Fruit fly (Drosophila melanogaster) whole organism, embryonic: ENCODE measurements around the gene Helz.

Experiments used
- CG10979 ChIP-seq: fragments of 200-800 bp; sonication (Bioruptor generic); optimal IDR thresholded peaks from 2 replicates; lab custom pipeline; 2018; ENCODE audit warnings: missing biosample characterization, mild to moderate bottlenecking, missing genetic modification characterization, moderate library complexity
- CG12104 ChIP-seq: fragments of 200-800 bp; sonication (Bioruptor generic); optimal IDR thresholded peaks from 3 replicates; lab custom pipeline; 2016; ENCODE audit warnings: missing biosample characterization, missing genetic modification characterization
- CG12744 ChIP-seq: fragments of 200-800 bp; sonication (Bioruptor generic); optimal IDR thresholded peaks from 2 replicates; lab custom pipeline; 2016; ENCODE audit warnings: missing biosample characterization, missing genetic modification characterization
- CG13424 ChIP-seq: fragments of 200-800 bp; sonication (Bioruptor generic); optimal IDR thresholded peaks from 2 replicates; lab custom pipeline; 2019; ENCODE audit warnings: missing biosample characterization, mild to moderate bottlenecking, missing genetic modification characterization, moderate library complexity
- CG14965 ChIP-seq: fragments of 200-800 bp; sonication (Bioruptor generic); optimal IDR thresholded peaks from 2 replicates; lab custom pipeline; 2016; ENCODE audit warnings: missing biosample characterization, missing genetic modification characterization, borderline replicate concordance
- CG15011 ChIP-seq: fragments of 200-800 bp; sonication (Bioruptor generic); optimal IDR thresholded peaks from 3 replicates; lab custom pipeline; 2018; ENCODE audit warnings: missing biosample characterization, mild to moderate bottlenecking, missing genetic modification characterization
- CG15479 ChIP-seq: fragments of 200-800 bp; sonication (Bioruptor generic); optimal IDR thresholded peaks from 3 replicates; lab custom pipeline; 2019; ENCODE audit warnings: missing biosample characterization, mild to moderate bottlenecking, missing genetic modification characterization, moderate library complexity
- CG15514 ChIP-seq: fragments of 200-800 bp; sonication (Bioruptor generic); optimal IDR thresholded peaks from 3 replicates; lab custom pipeline; 2017; ENCODE audit warnings: missing biosample characterization, missing genetic modification characterization, mild to moderate bottlenecking, moderate library complexity, missing genetic modification reagents
- CG17385 ChIP-seq: fragments of 200-800 bp; sonication (Bioruptor generic); optimal IDR thresholded peaks from 3 replicates; lab custom pipeline; 2018; ENCODE audit warnings: missing biosample characterization, mild to moderate bottlenecking, missing genetic modification characterization
- CG1832 ChIP-seq: fragments of 200-800 bp; sonication (Bioruptor generic); optimal IDR thresholded peaks from 2 replicates; lab custom pipeline; 2017; ENCODE audit warnings: missing biosample characterization, mild to moderate bottlenecking, missing genetic modification characterization, inconsistent platforms
- CG2116 ChIP-seq: fragments of 200-800 bp; sonication (Bioruptor generic); optimal IDR thresholded peaks from 3 replicates; lab custom pipeline; 2018; ENCODE audit warnings: missing biosample characterization, mild to moderate bottlenecking, missing genetic modification characterization
- CG3065 ChIP-seq: fragments of 200-800 bp; sonication (Bioruptor generic); optimal IDR thresholded peaks from 2 replicates; lab custom pipeline; 2016; ENCODE audit warnings: missing biosample characterization, missing genetic modification characterization
- CG33557 ChIP-seq: fragments of 200-800 bp; sonication (Bioruptor generic); optimal IDR thresholded peaks from 2 replicates; lab custom pipeline; 2019; ENCODE audit warnings: missing biosample characterization, mild to moderate bottlenecking, missing genetic modification characterization, moderate library complexity
- CG3847 ChIP-seq: fragments of 200-800 bp; sonication (Bioruptor generic); IDR thresholded peaks from 2 replicates; pipeline ENCODE4 v1.3.6; 2022; ENCODE audit warnings: missing biosample characterization, missing genetic modification characterization
- CG4282 ChIP-seq: fragments of 200-800 bp; sonication (Bioruptor generic); optimal IDR thresholded peaks from 2 replicates; lab custom pipeline; 2016; ENCODE audit warnings: missing biosample characterization, missing genetic modification characterization
- CG4360 ChIP-seq: fragments of 200-800 bp; sonication (Bioruptor generic); IDR thresholded peaks from 2 replicates; pipeline ENCODE4 v1.3.6; 2022; ENCODE audit warnings: missing biosample characterization, missing genetic modification characterization
- CG6854 ChIP-seq: fragments of 200-800 bp; sonication (Bioruptor generic); optimal IDR thresholded peaks from 3 replicates; lab custom pipeline; 2017; ENCODE audit warnings: missing biosample characterization, mild to moderate bottlenecking, missing genetic modification characterization
- CG7357 ChIP-seq: fragments of 200-800 bp; sonication (Bioruptor generic); IDR thresholded peaks from 3 replicates; pipeline ENCODE4 v1.3.6; 2022; ENCODE audit warnings: missing biosample characterization, missing genetic modification characterization
- CG9727 ChIP-seq: fragments of 200-800 bp; sonication (Bioruptor generic); optimal IDR thresholded peaks from 3 replicates; lab custom pipeline; 2017; ENCODE audit warnings: missing biosample characterization, mild to moderate bottlenecking, missing genetic modification characterization
- CoRest ChIP-seq: fragments of 200-800 bp; sonication (Bioruptor generic); optimal IDR thresholded peaks from 3 replicates; lab custom pipeline; 2018; ENCODE audit warnings: missing biosample characterization, mild to moderate bottlenecking, missing genetic modification characterization, moderate library complexity
- D19B ChIP-seq: fragments of 200-800 bp; sonication (Bioruptor generic); optimal IDR thresholded peaks from 2 replicates; lab custom pipeline; 2017; ENCODE audit warnings: missing biosample characterization, mild to moderate bottlenecking, missing genetic modification characterization
- Dip3 ChIP-seq: fragments of 200-800 bp; sonication (Bioruptor generic); optimal IDR thresholded peaks from 3 replicates; lab custom pipeline; 2016; ENCODE audit warnings: missing biosample characterization, missing genetic modification characterization
- Ets65A ChIP-seq: fragments of 200-800 bp; sonication (Bioruptor generic); peaks from one replicate; lab custom pipeline; 2016; ENCODE audit warnings: missing biosample characterization, missing genetic modification characterization
- GATAe ChIP-seq: fragments of 200-800 bp; sonication (Bioruptor generic); conservative IDR thresholded peaks from 2 replicates; pipeline ENCODE4 v1.3.6; 2022; ENCODE audit warnings: missing biosample characterization, missing genetic modification characterization
- Gug ChIP-seq: fragments of 200-800 bp; sonication (Bioruptor generic); IDR thresholded peaks from 4 replicates; pipeline ENCODE4 v1.3.6; 2022; ENCODE audit warnings: missing biosample characterization, missing genetic modification characterization
- HLH3B ChIP-seq: fragments of 200-800 bp; sonication (Bioruptor generic); IDR thresholded peaks from 2 replicates; pipeline ENCODE4 v1.3.6; 2022; ENCODE audit warnings: missing biosample characterization, missing genetic modification characterization
- Meics ChIP-seq: fragments of 200-800 bp; sonication (Bioruptor generic); optimal IDR thresholded peaks from 2 replicates; lab custom pipeline; 2017; ENCODE audit warnings: missing biosample characterization, mild to moderate bottlenecking, missing genetic modification characterization
- NC2β ChIP-seq: fragments of 200-800 bp; sonication (Bioruptor generic); optimal IDR thresholded peaks from 2 replicates; lab custom pipeline; 2016; ENCODE audit warnings: missing biosample characterization, missing genetic modification characterization
- Nf-YB ChIP-seq: fragments of 200-800 bp; sonication (Bioruptor generic); optimal IDR thresholded peaks from 3 replicates; lab custom pipeline; 2019; ENCODE audit warnings: missing biosample characterization, mild to moderate bottlenecking, missing genetic modification characterization, moderate library complexity
- Scr ChIP-seq: fragments of 200-800 bp; sonication (Bioruptor generic); IDR thresholded peaks from 2 replicates; pipeline ENCODE4 v1.3.6; 2022; ENCODE audit warnings: missing biosample characterization, missing genetic modification characterization; ENCODE audit not compliant: partially characterized antibody
- Six4 ChIP-seq: fragments of 200-800 bp; sonication (Bioruptor generic); optimal IDR thresholded peaks from 2 replicates; lab custom pipeline; 2016; ENCODE audit warnings: missing biosample characterization, missing genetic modification characterization
- Usf ChIP-seq: fragments of 200-800 bp; sonication (Bioruptor generic); optimal IDR thresholded peaks from 2 replicates; lab custom pipeline; 2017; ENCODE audit warnings: missing genotype, missing biosample characterization, missing genetic modification characterization
- Xbp1 ChIP-seq: fragments of 200-800 bp; sonication (Bioruptor generic); optimal IDR thresholded peaks from 3 replicates; lab custom pipeline; 2016; ENCODE audit warnings: missing biosample characterization, mild to moderate bottlenecking, missing genetic modification characterization
- Xrp1 ChIP-seq: fragments of 200-800 bp; sonication (Bioruptor generic); IDR thresholded peaks from 2 replicates; pipeline ENCODE4 v1.3.6; 2022; ENCODE audit warnings: missing biosample characterization, missing genetic modification characterization
- YL-1 ChIP-seq: fragments of 200-800 bp; sonication (Bioruptor generic); optimal IDR thresholded peaks from 3 replicates; lab custom pipeline; 2017; ENCODE audit warnings: missing biosample characterization, mild to moderate bottlenecking, missing genetic modification characterization
- abd-A ChIP-seq: fragments of 200-800 bp; sonication (Bioruptor generic); optimal IDR thresholded peaks from 3 replicates; lab custom pipeline; 2019; ENCODE audit warnings: missing biosample characterization, mild to moderate bottlenecking, missing genetic modification characterization, moderate library complexity
- ara ChIP-seq: fragments of 200-800 bp; sonication (Bioruptor generic); IDR thresholded peaks from 2 replicates; pipeline ENCODE4 v1.3.6; 2022; ENCODE audit warnings: missing biosample characterization, missing genetic modification characterization
- en ChIP-seq: fragments of 200-800 bp; sonication (Bioruptor generic); optimal IDR thresholded peaks from 2 replicates; lab custom pipeline; 2016; ENCODE audit warnings: missing biosample characterization, missing genetic modification characterization
- gsb ChIP-seq: fragments of 200-800 bp; sonication (Bioruptor generic); IDR thresholded peaks from 2 replicates; pipeline ENCODE4 v1.3.6; 2022; ENCODE audit warnings: missing biosample characterization, missing genetic modification characterization
- pfk ChIP-seq: fragments of 200-800 bp; sonication (Bioruptor generic); optimal IDR thresholded peaks from 2 replicates; lab custom pipeline; 2018; ENCODE audit warnings: missing biosample characterization, mild to moderate bottlenecking, missing genetic modification characterization, moderate library complexity
- pzg ChIP-seq: fragments of 200-800 bp; sonication (Bioruptor generic); optimal IDR thresholded peaks from 3 replicates; lab custom pipeline; 2018; ENCODE audit warnings: missing biosample characterization, mild to moderate bottlenecking, missing genetic modification characterization, moderate library complexity
- rib ChIP-seq: fragments of 200-800 bp; sonication (Bioruptor generic); IDR thresholded peaks from 2 replicates; pipeline ENCODE4 v1.3.6; 2022; ENCODE audit warnings: missing biosample characterization, missing genetic modification characterization
- run ChIP-seq: fragments of 200-800 bp; sonication (Bioruptor generic); optimal IDR thresholded peaks from 3 replicates; lab custom pipeline; 2018; ENCODE audit warnings: missing biosample characterization, mild to moderate bottlenecking, missing genetic modification characterization
- scrt ChIP-seq: fragments of 200-800 bp; sonication (Bioruptor generic); optimal IDR thresholded peaks from 2 replicates; lab custom pipeline; 2018; ENCODE audit warnings: missing biosample characterization, mild to moderate bottlenecking, missing genetic modification characterization, moderate library complexity
- sr ChIP-seq: fragments of 200-800 bp; sonication (Bioruptor generic); IDR thresholded peaks from 3 replicates; pipeline ENCODE4 v1.3.6; 2022; ENCODE audit warnings: missing biosample characterization, missing genetic modification characterization
- stc ChIP-seq: fragments of 200-800 bp; sonication (Bioruptor generic); IDR thresholded peaks from 2 replicates; pipeline ENCODE4 v1.3.6; 2022; ENCODE audit warnings: missing biosample characterization, missing genetic modification characterization
- stwl ChIP-seq: fragments of 200-800 bp; sonication (Bioruptor generic); optimal IDR thresholded peaks from 3 replicates; lab custom pipeline; 2018; ENCODE audit warnings: missing biosample characterization, mild to moderate bottlenecking, missing genetic modification characterization, moderate library complexity
- tna ChIP-seq: fragments of 200-800 bp; sonication (Bioruptor generic); IDR thresholded peaks from 2 replicates; pipeline ENCODE4 v1.3.6; 2022; ENCODE audit warnings: missing biosample characterization, missing genetic modification characterization; ENCODE audit not compliant: partially characterized antibody
- vnd ChIP-seq: fragments of 200-800 bp; sonication (Bioruptor generic); IDR thresholded peaks from 3 replicates; pipeline ENCODE4 v1.3.6; 2022; ENCODE audit warnings: missing biosample characterization, missing genetic modification characterization; ENCODE audit not compliant: partially characterized antibody

Gene Helz

DNA sequence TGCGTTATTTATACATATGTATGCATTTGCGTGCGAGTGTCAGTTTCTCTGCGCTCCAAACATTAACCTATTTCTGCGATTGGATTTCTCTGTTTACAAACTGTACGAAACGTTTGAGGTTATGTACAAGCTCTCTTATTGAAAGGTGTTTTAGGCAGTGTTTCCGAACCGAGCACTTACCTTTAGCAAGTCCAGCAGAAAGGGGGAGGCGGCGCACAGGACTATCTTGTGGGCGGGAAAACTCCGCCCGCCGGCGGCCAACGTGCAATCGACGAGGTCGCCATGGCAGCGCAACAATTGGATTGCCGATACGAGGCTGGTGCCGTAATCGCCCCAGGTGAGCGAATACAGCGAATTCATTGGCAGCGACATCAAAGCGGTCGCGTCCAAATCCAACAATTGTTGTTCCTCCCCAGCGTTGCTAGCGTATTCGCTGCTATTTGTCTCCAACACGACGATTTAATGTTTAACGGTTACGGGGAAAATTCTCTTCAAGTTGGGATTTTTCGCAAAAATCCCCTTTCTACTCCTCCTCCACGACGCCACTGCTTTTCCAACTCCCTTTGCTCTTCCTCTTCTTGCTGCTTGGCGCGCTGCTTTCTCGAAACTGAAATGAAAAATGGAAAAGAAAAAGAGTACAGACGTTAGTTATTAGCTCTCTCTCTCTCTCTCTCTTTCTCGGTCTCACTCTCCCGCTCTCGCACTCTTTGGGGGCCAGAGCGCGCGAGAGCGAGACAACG is 32.8 kb upstream of the Helz start (continued):
- peak; percentile 91 for TF ChIP-seq Xbp1
- TF ChIP-seq run = peak; percentile 18
- TF ChIP-seq CG4282 (GFP tag; lab: Kevin White, UChicago) = peak; percentile 88
- TF ChIP-seq YL-1 (GFP tag; lab: Kevin White, UChicago) = peak; percentile 24
- TF ChIP-seq CG17385 = peak; percentile 97
- TF ChIP-seq CG3065 (GFP tag; lab: Kevin White, UChicago) = peak; percentile 43
- no peak for TF ChIP-seq tna (GFP tag; lab: Robert Waterston, UW)
- peak; percentile 19 for TF ChIP-seq pzg (GFP tag; lab: Kevin White, UChicago)
- TF ChIP-seq CG15514 = peak; percentile 78
- TF ChIP-seq CG2116 (GFP tag; lab: Kevin White, UChicago) = peak; percentile 61
- peak; percentile 73 for TF ChIP-seq GATAe (GFP tag; lab: Robert Waterston, UW)
- peak; percentile 66 for TF ChIP-seq en (GFP tag; lab: Kevin White, UChicago)
- TF ChIP-seq Scr (GFP tag; lab: Robert Waterston, UW) = no peak; the same call in 1 of the 2 replicates
- peak; percentile 79 for TF ChIP-seq CG4360
- TF ChIP-seq Dip3 (GFP tag; lab: Kevin White, UChicago) = peak; percentile 86
- TF ChIP-seq HLH3B (GFP tag; lab: Robert Waterston, UW) = peak; percentile 92
- TF ChIP-seq scrt = peak; percentile 88
- TF ChIP-seq Six4 (GFP tag; lab: Kevin White, UChicago) = peak; percentile 75
- peak; percentile 83 for TF ChIP-seq D19B (GFP tag; lab: Kevin White, UChicago)
- TF ChIP-seq gsb = peak; percentile 70
- peak; percentile 46 for TF ChIP-seq CG15011 (GFP tag; lab: Kevin White, UChicago)
- TF ChIP-seq Ets65A (GFP tag; lab: Kevin White, UChicago) = peak; percentile 98
- peak; percentile 92 for TF ChIP-seq ara
- no peak for TF ChIP-seq vnd (GFP tag; lab: Robert Waterston, UW)
- no peak for TF ChIP-seq abd-A
- peak; percentile 81 for TF ChIP-seq CG7357 (GFP tag; lab: Robert Waterston, UW)
- no peak for TF ChIP-seq CG15479 (GFP tag; lab: Kevin White, UChicago)
- peak; percentile 91 for TF ChIP-seq Gug (GFP tag; lab: Robert Waterston, UW)
- no peak for TF ChIP-seq CG33557
- TF ChIP-seq CG9727 (GFP tag; lab: Kevin White, UChicago) = peak; percentile 87
- peak; percentile 92 for TF ChIP-seq CG3847 (GFP tag; lab: Robert Waterston, UW)
- TF ChIP-seq Usf (GFP tag; lab: Kevin White, UChicago) = peak; percentile 84
- TF ChIP-seq CG13424 = peak; percentile 87
- TF ChIP-seq Xrp1 (GFP tag; lab: Robert Waterston, UW) = peak; percentile 88
- peak; percentile 57 for TF ChIP-seq sr (GFP tag; lab: Robert Waterston, UW)
- peak; percentile 78 for TF ChIP-seq CG6854
- TF ChIP-seq CG1832 (GFP tag; lab: Kevin White, UChicago) = peak; percentile 94
- peak; percentile 67 for TF ChIP-seq NC2β (GFP tag; lab: Kevin White, UChicago)
- no peak for TF ChIP-seq stwl (tag; lab: Kevin White, UChicago)
- TF ChIP-seq stc = peak; percentile 90
- peak; percentile 81 for TF ChIP-seq CG12104 (GFP tag; lab: Kevin White, UChicago)
- peak; percentile 94 for TF ChIP-seq Meics (GFP tag; lab: Kevin White, UChicago)
- TF ChIP-seq CG10979 (tag; lab: Kevin White, UChicago) = peak; percentile 76
- no peak for TF ChIP-seq pfk (GFP tag; lab: Kevin White, UChicago)
- peak; percentile 87 for TF ChIP-seq CoRest (tag; lab: Kevin White, UChicago)
- peak; percentile 87 for TF ChIP-seq CG12744 (GFP tag; lab: Kevin White, UChicago)
- TF ChIP-seq CG14965 (GFP tag; lab: Kevin White, UChicago) = peak; percentile 74
- peak; percentile 62 for TF ChIP-seq Nf-YB
- TF ChIP-seq rib (GFP tag; lab: Robert Waterston, UW) = peak; percentile 96
